Fruit fly (Drosophila melanogaster): ENCODE measurements around the gene ND-13B.
A peak's percentile ranks its signal among the peaks of the same experiment; 100 is the strongest.

ND-13B gene

DNA sequence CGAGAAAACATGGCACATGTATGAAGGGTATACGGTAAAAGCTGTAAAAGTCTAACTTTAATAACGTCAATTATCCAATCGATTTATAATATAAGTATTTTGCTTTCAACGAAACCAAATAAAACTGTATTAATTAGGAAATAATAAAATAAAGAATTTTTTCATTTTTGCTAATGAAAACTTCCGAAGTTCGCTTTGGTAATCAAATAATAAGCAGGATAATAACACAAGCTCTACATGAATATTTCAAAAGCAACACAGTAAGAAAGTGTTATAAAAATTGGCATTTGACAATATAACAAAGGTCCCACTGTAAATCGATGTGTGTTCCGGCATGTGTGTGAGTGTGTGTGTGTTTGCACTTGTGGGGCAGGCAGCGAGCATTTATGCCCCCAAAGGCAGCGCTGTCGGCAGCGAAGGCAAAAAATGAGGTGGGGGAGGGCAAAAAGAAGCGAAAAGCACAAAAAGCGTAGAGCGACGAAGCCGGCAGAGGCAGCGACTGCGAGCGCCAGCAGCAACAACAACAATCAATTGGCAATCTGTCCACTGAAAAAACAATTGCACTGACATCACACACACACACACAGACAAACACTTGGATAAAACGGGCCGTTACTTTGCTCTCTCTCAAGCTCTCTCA lies 42.7 kb upstream of the ND-13B start (continued):
- TF ChIP-seq CG3838 (GFP tag; optimal IDR thresholded peaks at IDR 0.05) (no peak), CG17361 (GFP tag; IDR thresholded peaks at IDR 0.05) (no peak), trh (GFP tag; optimal IDR thresholded peaks at IDR 0.05) (no peak), dpn (GFP tag; optimal IDR thresholded peaks at IDR 0.05) (peak in 1 of 2 experiments; percentile 4), CG10321 (GFP tag; IDR thresholded peaks at IDR 0.05) (no peak), CTCF (GFP tag; optimal IDR thresholded peaks at IDR 0.05) (no peak), fru (optimal IDR thresholded peaks at IDR 0.05) (no peak), Chrac-16 (GFP tag; optimal IDR thresholded peaks at IDR 0.05) (no peak), CG10209 (GFP tag; optimal IDR thresholded peaks at IDR 0.05) (no peak), pum (GFP tag; optimal IDR thresholded peaks at IDR 0.05) (no peak), eyg (GFP tag; optimal IDR thresholded peaks at IDR 0.05) (no peak), CG2120 (GFP tag; optimal IDR thresholded peaks at IDR 0.05) (peak; percentile 22), CG11504 (tag; optimal IDR thresholded peaks at IDR 0.05) (peak; percentile 26), oc (tag; optimal IDR thresholded peaks at IDR 0.05) (no peak), CG12219 (GFP tag; optimal IDR thresholded peaks at IDR 0.05) (no peak), CG3726 (GFP tag; IDR thresholded peaks at IDR 0.05) (no peak), tx (GFP tag; optimal IDR thresholded peaks at IDR 0.05) (no peak), Elba2 (GFP tag; optimal IDR thresholded peaks at IDR 0.05) (no peak), sima (GFP tag; optimal IDR thresholded peaks at IDR 0.05) (no peak), ken (GFP tag; IDR thresholded peaks at IDR 0.05) (no peak), C15 (GFP tag; IDR thresholded peaks at IDR 0.05) (0 out of 3 replicates have a peak, but pooled peaks have one; percentile 44), chm (GFP tag; IDR thresholded peaks at IDR 0.05) (no peak), Mes4 (GFP tag; optimal IDR thresholded peaks at IDR 0.05) (no peak), crol (GFP tag; IDR thresholded peaks at IDR 0.05) (peak; percentile 49), Atf6 (GFP tag; IDR thresholded peaks at IDR 0.05) (no peak), CG15011 (GFP tag; optimal IDR thresholded peaks at IDR 0.05) (no peak), yki (optimal IDR thresholded peaks at IDR 0.05) (no peak), CG14710 (tag; optimal IDR thresholded peaks at IDR 0.05) (no peak), gem (tag; optimal IDR thresholded peaks at IDR 0.05) (peak; percentile 47), CG11695 (GFP tag; IDR thresholded peaks at IDR 0.05) (no peak), H2.0 (GFP tag; IDR thresholded peaks at IDR 0.05) (no peak), ATbp (GFP tag; optimal IDR thresholded peaks at IDR 0.05) (peak; percentile 27), sc (optimal IDR thresholded peaks at IDR 0.05) (no peak), sc (GFP tag; optimal IDR thresholded peaks at IDR 0.05) (no peak), CG11696 (GFP tag; IDR thresholded peaks at IDR 0.05) (no peak), sna (GFP tag; IDR thresholded peaks at IDR 0.05; ENCODE audit: partially characterized antibody) (peak; percentile 43; the same call in 1 of the 2 replicates), Myb (GFP tag; optimal IDR thresholded peaks at IDR 0.05) (no peak), gcm2 (GFP tag; optimal IDR thresholded peaks at IDR 0.05) (no peak), CG43689 (GFP tag; IDR thresholded peaks at IDR 0.05) (no peak), CG10654 (GFP tag; optimal IDR thresholded peaks at IDR 0.05) (no peak), dmrt99B (tag; optimal IDR thresholded peaks at IDR 0.05) (peak; percentile 46), CG16863 (GFP tag; optimal IDR thresholded peaks at IDR 0.05) (no peak), sisA (GFP tag; IDR thresholded peaks at IDR 0.05) (no peak), CG2712 (tag; optimal IDR thresholded peaks at IDR 0.05) (peak; percentile 3), CG7963 (GFP tag; IDR thresholded peaks at IDR 0.05; ENCODE audit: partially characterized antibody) (no peak), CG18599 (GFP tag; optimal IDR thresholded peaks at IDR 0.05) (peak; percentile 21), lov (optimal IDR thresholded peaks at IDR 0.05) (no peak), lov (GFP tag; IDR thresholded peaks at IDR 0.05) (0 out of 3 replicates have a peak, but pooled peaks have one; percentile 21), Drgx (GFP tag; IDR thresholded peaks at IDR 0.05) (peak; percentile 45; the same call in 1 of the 2 replicates), vvl (GFP tag; IDR thresholded peaks at IDR 0.05) (no peak), CG11456 (GFP tag; IDR thresholded peaks at IDR 0.05) (no peak), klu (GFP tag; IDR thresholded peaks at IDR 0.05) (no peak), B-H2 (GFP tag; optimal IDR thresholded peaks at IDR 0.05) (no peak)
